Worm (Caenorhabditis elegans): ENCODE data around the gene Y45F10C.2.

The Y45F10C.2 gene

DNA sequence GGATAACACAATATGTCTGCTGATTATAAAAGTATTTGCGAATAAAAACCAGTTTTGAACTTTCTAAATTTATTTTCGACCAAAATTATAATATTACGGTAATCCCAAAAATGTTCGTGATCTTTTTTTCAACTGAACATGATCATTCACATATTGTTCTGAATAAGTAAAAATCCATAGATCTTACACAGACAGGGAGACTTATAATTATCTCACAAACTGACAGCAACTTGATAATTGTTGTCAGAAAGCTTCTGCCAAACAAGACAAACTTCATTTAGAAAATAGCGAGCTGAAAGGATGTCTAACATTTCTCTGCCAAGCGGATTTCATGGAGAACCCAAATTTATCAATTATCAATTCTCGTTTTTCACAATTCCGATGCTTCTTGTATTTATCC, 36.0 kb downstream of the Y45F10C.2 start, which contains the start of gene sru-21:
sru-21 (plus strand) TSS at position 301 of the 400 bp plus-strand sequence.
- TF ChIP-seq zag-1 (tag; optimal IDR thresholded peaks at IDR 0.05) = no peak
- TF ChIP-seq mml-1 (tag; optimal IDR thresholded peaks at IDR 0.05) = no peak
- TF ChIP-seq jun-1 (tag; optimal IDR thresholded peaks at IDR 0.05) = no peak
- no peak for TF ChIP-seq daf-12 (tag; optimal IDR thresholded peaks at IDR 0.05)

DNA sequence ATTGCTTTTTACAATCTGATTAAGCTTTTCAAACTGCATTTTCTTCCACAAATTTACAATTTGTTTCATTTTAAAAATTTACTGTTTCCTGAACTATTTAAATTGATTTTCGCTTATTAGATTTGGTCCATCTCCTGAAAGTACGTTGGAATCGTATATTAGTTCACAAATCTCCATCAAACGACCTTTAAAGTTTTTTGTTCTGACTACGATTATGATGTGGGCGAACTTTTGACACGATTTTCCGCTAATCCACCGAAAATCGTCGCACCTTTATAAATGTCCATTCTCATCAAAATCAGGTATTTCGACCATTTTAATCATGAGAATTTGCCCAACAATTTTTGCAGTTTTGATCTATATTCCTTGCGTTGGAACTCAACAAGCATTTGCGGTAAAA, 38.9 kb downstream of the Y45F10C.2 start, which contains the start of gene C08F11.1:
C08F11.1 (plus strand) TSS at position 301 of the 400 bp plus-strand sequence.
- TF ChIP-seq egl-27 (tag; optimal IDR thresholded peaks at IDR 0.05) = no peak
- TF ChIP-seq nhr-25 (tag; optimal IDR thresholded peaks at IDR 0.05) = no peak
- TF ChIP-seq pqm-1 (tag; optimal IDR thresholded peaks at IDR 0.05) = no peak
- no peak for TF ChIP-seq lsy-12 (tag; optimal IDR thresholded peaks at IDR 0.05)
- no peak for TF ChIP-seq snpc-4 (tag; optimal IDR thresholded peaks at IDR 0.05)
- TF ChIP-seq fkh-10 (GFP tag; optimal IDR thresholded peaks at IDR 0.05) = no peak
- TF ChIP-seq jun-1 (tag; optimal IDR thresholded peaks at IDR 0.05) = no peak
- no peak for TF ChIP-seq ceh-28 (tag; optimal IDR thresholded peaks at IDR 0.05)

- no peak for TF ChIP-seq aly-2 (tag; optimal IDR thresholded peaks at IDR 0.05)
- peak; percentile 15 for TF ChIP-seq elt-2 (tag; optimal IDR thresholded peaks at IDR 0.05)
- peak; percentile 19 for TF ChIP-seq pha-4 (tag; optimal IDR thresholded peaks at IDR 0.05)
Observed at ce11 chrIV:13619203-13619602, 43.3 kb downstream of the Y45F10C.2 start, which contains the start of gene C08F11.3. Gene C08F11.3 (plus strand): TSS chrIV:13619503.

All from whole organism, L3 larva.